Fruit fly (Drosophila melanogaster) whole organism, adult: ENCODE measurements around the gene CG15742.

Source experiments
- CG11617 ChIP-seq: fragments of 200-800 bp; sonication (Bioruptor generic); optimal IDR thresholded peaks from 2 replicates; lab custom pipeline; 2017; ENCODE audit warnings: mild to moderate bottlenecking, missing biosample characterization, missing genetic modification reagents, missing genetic modification characterization
- CG12768 ChIP-seq: fragments of 200-800 bp; sonication (Bioruptor generic); optimal IDR thresholded peaks from 2 replicates; lab custom pipeline; 2017; ENCODE audit warnings: missing biosample characterization, missing genetic modification characterization, mild to moderate bottlenecking, moderate library complexity, missing genetic modification reagents
- CG14711 ChIP-seq: fragments of 200-800 bp; sonication (Bioruptor generic); optimal IDR thresholded peaks from 2 replicates; lab custom pipeline; 2018; ENCODE audit warnings: missing biosample characterization, mild to moderate bottlenecking, missing genetic modification characterization, moderate library complexity
- CG1620 ChIP-seq: fragments of 200-800 bp; sonication (Bioruptor generic); optimal IDR thresholded peaks from 2 replicates; lab custom pipeline; 2016; ENCODE audit warnings: missing biosample characterization, missing genetic modification characterization
- CG33017 ChIP-seq: fragments of 200-800 bp; sonication (Bioruptor generic); optimal IDR thresholded peaks from 2 replicates; lab custom pipeline; 2018; ENCODE audit warnings: missing biosample characterization, mild to moderate bottlenecking, missing genetic modification characterization, moderate library complexity
- CG5204 ChIP-seq: fragments of 200-800 bp; sonication (Bioruptor generic); optimal IDR thresholded peaks from 2 replicates; lab custom pipeline; 2016; ENCODE audit warnings: missing biosample characterization, missing genetic modification characterization
- CG7045 ChIP-seq: fragments of 200-800 bp; sonication (Bioruptor generic); optimal IDR thresholded peaks from 2 replicates; lab custom pipeline; 2017; ENCODE audit warnings: missing biosample characterization, mild to moderate bottlenecking, missing genetic modification characterization
- CG7101 ChIP-seq: fragments of 200-800 bp; sonication (Bioruptor generic); optimal IDR thresholded peaks from 2 replicates; lab custom pipeline; 2018; ENCODE audit warnings: missing biosample characterization, mild to moderate bottlenecking, missing genetic modification characterization, moderate library complexity
- Clk ChIP-seq: fragments of 200-800 bp; sonication (Bioruptor generic); optimal IDR thresholded peaks from 2 replicates; lab custom pipeline; 2017; ENCODE audit warnings: missing biosample characterization, missing genetic modification characterization
- Crg-1 ChIP-seq: fragments of 200-800 bp; sonication (Bioruptor generic); optimal IDR thresholded peaks from 2 replicates; lab custom pipeline; 2016; ENCODE audit warnings: missing biosample characterization, missing genetic modification characterization
- Hr96 ChIP-seq: fragments of 200-800 bp; sonication (Bioruptor generic); optimal IDR thresholded peaks from 2 replicates; lab custom pipeline; 2016; ENCODE audit warnings: missing biosample characterization, missing genetic modification characterization
- Mnt ChIP-seq: fragments of 200-800 bp; sonication (Bioruptor generic); optimal IDR thresholded peaks from 2 replicates; lab custom pipeline; 2016; ENCODE audit warnings: missing biosample characterization, mild to moderate bottlenecking, missing genetic modification characterization
- bab1 ChIP-seq: fragments of 200-800 bp; sonication (Bioruptor generic); optimal IDR thresholded peaks from 3 replicates; lab custom pipeline; 2019; ENCODE audit warnings: missing biosample characterization, mild to moderate bottlenecking, missing genetic modification characterization, moderate library complexity
- cic ChIP-seq: fragments of 200-800 bp; sonication (Bioruptor generic); optimal IDR thresholded peaks from 2 replicates; lab custom pipeline; 2017; ENCODE audit warnings: missing biosample characterization, mild to moderate bottlenecking, missing genetic modification characterization, moderate library complexity
- cnc ChIP-seq, 2 experiments: fragments of >200 bp; optimal IDR thresholded peaks; 2 replicates each; lab custom pipeline; 2017
- kay ChIP-seq: fragments of 200-800 bp; sonication (Bioruptor generic); peaks from one replicate; lab custom pipeline; 2016; ENCODE audit warnings: missing biosample characterization, missing genetic modification characterization, borderline replicate concordance
- ovo ChIP-seq: fragments of 200-800 bp; sonication (Bioruptor generic); optimal IDR thresholded peaks from 2 replicates; lab custom pipeline; 2016; ENCODE audit warnings: missing biosample characterization, missing genetic modification characterization
- pad ChIP-seq: fragments of 200-800 bp; sonication (Bioruptor generic); optimal IDR thresholded peaks from 3 replicates; lab custom pipeline; 2017; ENCODE audit warnings: missing biosample characterization, missing genetic modification characterization, mild to moderate bottlenecking, moderate library complexity, missing genetic modification reagents
- tj ChIP-seq: fragments of 200-800 bp; sonication (Bioruptor generic); optimal IDR thresholded peaks from 3 replicates; lab custom pipeline; 2017; ENCODE audit warnings: missing biosample characterization, mild to moderate bottlenecking, missing genetic modification characterization, moderate library complexity
- toe ChIP-seq: fragments of 200-800 bp; sonication (Bioruptor generic); optimal IDR thresholded peaks from 2 replicates; lab custom pipeline; 2016; ENCODE audit warnings: missing biosample characterization, missing genetic modification characterization

Gene CG15742

dm6 chrX:13253062-13253724 is 5.1 kb downstream of the CG15742 start:
- TF ChIP-seq Mnt (GFP tag; lab: Kevin White, UChicago), result no peak
- TF ChIP-seq Hr96 (GFP tag; lab: Kevin White, UChicago), result no peak
- no peak for TF ChIP-seq CG7101

dm6 chrX:13251310-13251709 is 7.0 kb downstream of the CG15742 start:
- TF ChIP-seq CG12768 (GFP tag; lab: Kevin White, UChicago) (no peak), CG11617 (no peak), kay (GFP tag; lab: Kevin White, UChicago) (no peak), CG33017 (tag; lab: Kevin White, UChicago) (no peak), CG7045 (GFP tag; lab: Kevin White, UChicago) (no peak), CG5204 (GFP tag; lab: Kevin White, UChicago) (no peak), CG14711 (tag; lab: Kevin White, UChicago) (no peak), cic (GFP tag; lab: Kevin White, UChicago) (no peak), Crg-1 (GFP tag; lab: Kevin White, UChicago) (no peak), CG1620 (no peak), CG7101 (no peak), bab1 (GFP tag; lab: Kevin White, UChicago) (no peak), cnc (optimal IDR thresholded peaks at IDR 0.05; lab: Kevin White, UChicago) (no peak)

- no peak for TF ChIP-seq CG1620
- no peak for TF ChIP-seq CG11617
- TF ChIP-seq Mnt (GFP tag; lab: Kevin White, UChicago), result no peak
- TF ChIP-seq bab1 (GFP tag; lab: Kevin White, UChicago), result no peak
- no peak for TF ChIP-seq CG7101
- no peak for TF ChIP-seq toe (GFP tag; lab: Kevin White, UChicago)
- no peak for TF ChIP-seq CG14711 (tag; lab: Kevin White, UChicago)
- no peak for TF ChIP-seq tj (GFP tag; lab: Kevin White, UChicago)
- no peak for TF ChIP-seq Clk (GFP tag; lab: Kevin White, UChicago)
- TF ChIP-seq Crg-1 (GFP tag; lab: Kevin White, UChicago), result no peak
- TF ChIP-seq ovo (GFP tag; lab: Kevin White, UChicago), result no peak
- no peak for TF ChIP-seq kay (GFP tag; lab: Kevin White, UChicago)
- no peak for TF ChIP-seq cnc (optimal IDR thresholded peaks at IDR 0.05; lab: Kevin White, UChicago)
- no peak for TF ChIP-seq cic (GFP tag; lab: Kevin White, UChicago)
- no peak for TF ChIP-seq CG5204 (GFP tag; lab: Kevin White, UChicago)
- TF ChIP-seq CG7045 (GFP tag; lab: Kevin White, UChicago), result no peak
- no peak for TF ChIP-seq Hr96 (GFP tag; lab: Kevin White, UChicago)
- TF ChIP-seq CG12768 (GFP tag; lab: Kevin White, UChicago), result no peak
These were observed 8.4 kb downstream of the CG15742 start for dm6 chrX:13249732-13250395.

- TF ChIP-seq Hr96 (GFP tag; lab: Kevin White, UChicago), result no peak
- TF ChIP-seq tj (GFP tag; lab: Kevin White, UChicago), result no peak
- no peak for TF ChIP-seq CG33017 (tag; lab: Kevin White, UChicago)
- no peak for TF ChIP-seq CG7101
- no peak for TF ChIP-seq cic (GFP tag; lab: Kevin White, UChicago)
- no peak for TF ChIP-seq CG14711 (tag; lab: Kevin White, UChicago)
- no peak for TF ChIP-seq toe (GFP tag; lab: Kevin White, UChicago)
- no peak for TF ChIP-seq Crg-1 (GFP tag; lab: Kevin White, UChicago)
These were observed 9.8 kb downstream of the CG15742 start for dm6 chrX:13248515-13248914.

dm6 chrX:13247789-13248188 is 10.5 kb downstream of the CG15742 start:
- no peak for TF ChIP-seq Mnt (GFP tag; lab: Kevin White, UChicago)
- no peak for TF ChIP-seq cic (GFP tag; lab: Kevin White, UChicago)

- TF ChIP-seq pad (GFP tag; lab: Kevin White, UChicago) (no peak), ovo (GFP tag; lab: Kevin White, UChicago) (no peak), CG11617 (no peak), Hr96 (GFP tag; lab: Kevin White, UChicago) (no peak), kay (GFP tag; lab: Kevin White, UChicago) (no peak), CG7101 (no peak), CG5204 (GFP tag; lab: Kevin White, UChicago) (no peak), tj (GFP tag; lab: Kevin White, UChicago) (no peak), cnc (optimal IDR thresholded peaks at IDR 0.05; lab: Kevin White, UChicago) (no peak), CG1620 (no peak), CG33017 (tag; lab: Kevin White, UChicago) (no peak), Clk (GFP tag; lab: Kevin White, UChicago) (no peak), CG14711 (tag; lab: Kevin White, UChicago) (no peak), Mnt (GFP tag; lab: Kevin White, UChicago) (no peak)
These were observed 12.5 kb downstream of the CG15742 start for dm6 chrX:13245767-13246166.
